Worm (Caenorhabditis elegans) whole organism, late embryonic: ENCODE results near the gene R08D7.4.
"Not testable (repeated sequence)": the region's sequence is repeated elsewhere in the genome, so short reads cannot be mapped to it uniquely, and the experiment has no call there.

Experiments used
- C38D4.7 ChIP-seq: fragments of 200-800 bp; sonication (Bioruptor generic); optimal IDR thresholded peaks from 2 replicates; lab custom pipeline; 2018; ENCODE audit warnings: mild to moderate bottlenecking, missing genetic modification characterization, moderate library complexity, missing compliant biosample characterization
- T23F11.4 ChIP-seq: fragments of 200-800 bp; sonication (Bioruptor generic); optimal IDR thresholded peaks from 2 replicates; lab custom pipeline; 2018; ENCODE audit warnings: mild to moderate bottlenecking, missing genetic modification characterization, missing compliant biosample characterization
- Y22D7AL.16 ChIP-seq: sonication (generic microtip); optimal IDR thresholded peaks from 2 replicates; lab custom pipeline; 2016; ENCODE audit warnings: missing genetic modification characterization, missing compliant biosample characterization
- ahr-1 ChIP-seq: sonication (generic microtip); optimal IDR thresholded peaks from 2 replicates; lab custom pipeline; 2016; ENCODE audit warnings: missing genetic modification characterization, missing compliant biosample characterization
- ceh-18 ChIP-seq: sonication (generic microtip); optimal IDR thresholded peaks from 2 replicates; lab custom pipeline; 2016; ENCODE audit warnings: missing genetic modification characterization, missing compliant biosample characterization
- ceh-2 ChIP-seq: sonication (generic microtip); optimal IDR thresholded peaks from 2 replicates; lab custom pipeline; 2016; ENCODE audit warnings: missing genotype, missing genetic modification characterization, missing compliant biosample characterization
- ceh-31 ChIP-seq: sonication (generic microtip); optimal IDR thresholded peaks from 2 replicates; lab custom pipeline; 2016; ENCODE audit warnings: missing genetic modification characterization, missing compliant biosample characterization
- ceh-48 ChIP-seq: sonication (generic microtip); optimal IDR thresholded peaks from 2 replicates; lab custom pipeline; 2016; ENCODE audit warnings: missing genetic modification characterization, inconsistent platforms, missing compliant biosample characterization
- ceh-6 ChIP-seq: fragments of 200-800 bp; sonication (Bioruptor generic); optimal IDR thresholded peaks from 2 replicates; lab custom pipeline; 2018; ENCODE audit warnings: mild to moderate bottlenecking, missing genetic modification characterization, missing compliant biosample characterization
- ceh-9 ChIP-seq: sonication (generic microtip); optimal IDR thresholded peaks from 2 replicates; lab custom pipeline; 2016; ENCODE audit warnings: mild to moderate bottlenecking, missing genetic modification characterization, inconsistent platforms, missing compliant biosample characterization
- che-1 ChIP-seq: sonication (generic microtip); optimal IDR thresholded peaks from 2 replicates; lab custom pipeline; 2016; ENCODE audit warnings: mild to moderate bottlenecking, missing genetic modification characterization, missing compliant biosample characterization
- dve-1 ChIP-seq: sonication (generic microtip); optimal IDR thresholded peaks from 2 replicates; lab custom pipeline; 2017; ENCODE audit warnings: antibody characterized with exemption, mild to moderate bottlenecking, missing genetic modification characterization, missing compliant biosample characterization
- elt-2 ChIP-seq: sonication (generic microtip); optimal IDR thresholded peaks from 2 replicates; lab custom pipeline; 2016; ENCODE audit warnings: missing genetic modification reagents, missing genetic modification characterization, missing compliant biosample characterization
- ets-4 ChIP-seq: sonication (generic microtip); optimal IDR thresholded peaks from 2 replicates; lab custom pipeline; 2016; ENCODE audit warnings: missing genetic modification characterization, missing compliant biosample characterization
- fkh-10 ChIP-seq: fragments of 150-350 bp; optimal IDR thresholded peaks from 2 replicates; lab custom pipeline; 2014; ENCODE audit warnings: missing biosample characterization, missing genetic modification reagents, missing genetic modification characterization
- gmeb-2 ChIP-seq: sonication (generic microtip); optimal IDR thresholded peaks from 2 replicates; lab custom pipeline; 2016; ENCODE audit warnings: missing genetic modification characterization, inconsistent platforms, missing compliant biosample characterization
- hlh-13 ChIP-seq: fragments of 200-800 bp; sonication (Bioruptor generic); optimal IDR thresholded peaks from 2 replicates; lab custom pipeline; 2018; ENCODE audit warnings: mild to moderate bottlenecking, missing genetic modification characterization, missing compliant biosample characterization
- hlh-15 ChIP-seq: sonication (generic microtip); optimal IDR thresholded peaks from 2 replicates; lab custom pipeline; 2016; ENCODE audit warnings: missing genetic modification characterization, missing compliant biosample characterization
- mec-3 ChIP-seq: sonication (generic microtip); optimal IDR thresholded peaks from 2 replicates; lab custom pipeline; 2016; ENCODE audit warnings: borderline replicate concordance, missing genetic modification characterization, missing compliant biosample characterization
- nfya-1 ChIP-seq: sonication (generic microtip); optimal IDR thresholded peaks from 2 replicates; lab custom pipeline; 2017; ENCODE audit warnings: missing genetic modification characterization, mild to moderate bottlenecking, missing compliant biosample characterization, antibody characterized with exemption, moderate library complexity
- nhr-11 ChIP-seq: fragments of 150-350 bp; optimal IDR thresholded peaks from 2 replicates; lab custom pipeline; 2014; ENCODE audit warnings: missing biosample characterization, missing genetic modification characterization
- nhr-232 ChIP-seq: sonication (generic microtip); optimal IDR thresholded peaks from 2 replicates; lab custom pipeline; 2016; ENCODE audit warnings: missing genetic modification characterization, missing compliant biosample characterization
- npax-4 ChIP-seq: sonication (generic microtip); optimal IDR thresholded peaks from 2 replicates; lab custom pipeline; 2016; ENCODE audit warnings: missing genetic modification characterization, missing compliant biosample characterization
- ref-2 ChIP-seq: sonication (generic microtip); optimal IDR thresholded peaks from 2 replicates; lab custom pipeline; 2016; ENCODE audit warnings: missing genetic modification characterization, missing compliant biosample characterization
- sox-4 ChIP-seq: sonication (generic microtip); optimal IDR thresholded peaks from 2 replicates; lab custom pipeline; 2017; ENCODE audit warnings: mild to moderate bottlenecking, missing genetic modification characterization, inconsistent platforms, missing compliant biosample characterization
- syd-9 ChIP-seq: sonication (generic microtip); optimal IDR thresholded peaks from 2 replicates; lab custom pipeline; 2016; ENCODE audit warnings: mild to moderate bottlenecking, missing genetic modification characterization, moderate library complexity, missing compliant biosample characterization
- tbx-2 ChIP-seq: sonication (generic microtip); optimal IDR thresholded peaks from 2 replicates; lab custom pipeline; 2016; ENCODE audit warnings: missing genetic modification characterization, missing compliant biosample characterization
- unc-55 ChIP-seq: sonication (generic microtip); optimal IDR thresholded peaks from 2 replicates; lab custom pipeline; 2017; ENCODE audit warnings: missing biosample characterization, missing genetic modification reagents, missing genetic modification characterization
- ztf-16 ChIP-seq: sonication (generic microtip); optimal IDR thresholded peaks from 2 replicates; lab custom pipeline; 2017; ENCODE audit warnings: missing genetic modification characterization, missing compliant biosample characterization

Gene R08D7.4

DNA sequence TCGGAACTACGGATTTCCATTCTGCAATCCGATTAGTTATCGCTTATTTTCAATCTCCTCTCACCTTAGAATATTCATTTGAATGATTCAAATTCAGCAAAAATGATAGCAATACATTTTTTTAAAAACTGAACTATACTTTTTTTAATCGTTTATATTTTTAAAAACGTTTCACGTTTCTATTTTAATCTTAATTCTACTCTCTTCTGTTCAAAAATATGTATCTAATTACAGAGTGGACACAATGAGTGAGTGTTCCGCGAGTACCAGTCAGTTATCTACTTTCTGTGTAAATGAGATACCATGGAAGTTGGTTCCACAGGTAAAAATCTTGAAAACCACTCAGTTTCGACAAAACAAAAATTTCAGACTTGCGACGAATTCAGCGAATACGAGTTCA lies 30.9 kb downstream of the R08D7.4 start, which contains the start of the genes F59B2.15 and zif-1:
Gene F59B2.15, minus strand, starts transcription at position 101 of the 400 bp plus-strand sequence.
Gene zif-1, plus strand, starts transcription at position 235 of the 400 bp plus-strand sequence.
- TF ChIP-seq ztf-16 (tag; lab: Kevin White, UChicago) (no peak), elt-2 (tag; lab: Kevin White, UChicago) (no peak), C38D4.7 (GFP tag; lab: Kevin White, UChicago) (no peak), che-1 (no peak), hlh-15 (tag; lab: Kevin White, UChicago) (no peak)

DNA sequence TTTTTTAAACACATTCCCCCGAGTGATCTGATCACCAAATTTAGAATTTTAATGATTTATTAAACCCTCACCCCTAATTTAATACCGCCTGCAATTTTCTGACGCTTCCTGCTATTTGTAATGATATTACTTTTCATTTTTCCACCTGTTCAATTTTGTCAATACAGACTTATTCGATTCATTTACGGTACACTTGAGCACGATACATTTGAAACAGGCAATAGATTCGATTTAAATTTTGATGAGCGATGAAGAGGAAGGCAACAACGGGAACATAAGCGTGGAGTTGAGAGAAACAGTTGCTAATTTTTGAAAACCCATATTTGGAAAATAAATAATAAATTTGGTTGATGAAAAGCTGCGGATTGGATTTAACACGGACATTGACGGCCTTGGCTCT lies 33.0 kb downstream of the R08D7.4 start:
- no peak for TF ChIP-seq ets-4 (tag; lab: Kevin White, UChicago)
- no peak for TF ChIP-seq sox-4 (tag; lab: Kevin White, UChicago)
- TF ChIP-seq, all 69 proteins: peak for 0

DNA sequence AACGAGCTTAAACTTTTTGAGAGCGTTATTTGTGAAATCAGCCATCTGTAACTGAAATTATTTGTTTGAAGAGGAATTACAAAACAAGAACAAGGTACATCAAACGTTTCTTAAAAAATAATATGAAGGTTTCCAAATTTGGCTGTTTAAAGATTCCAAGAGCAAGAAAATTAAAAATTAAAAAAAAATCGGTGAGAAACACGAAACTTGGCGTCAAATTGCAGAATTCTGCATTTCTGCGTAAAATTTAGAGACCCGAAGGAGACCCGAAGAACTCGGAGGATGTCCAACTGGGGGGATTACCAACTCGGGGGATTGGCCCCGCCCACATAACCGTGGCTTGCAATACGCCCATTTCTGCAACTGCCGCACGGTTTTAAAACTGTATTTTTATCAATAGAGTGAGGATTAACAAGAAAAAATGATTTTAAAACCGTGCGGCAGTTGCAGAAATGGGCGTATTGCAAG lies 34.2 kb downstream of the R08D7.4 start, which contains the start of gene rab-6.1:
Gene rab-6.1, minus strand, starts transcription at position 51 of the 468 bp plus-strand sequence.
- not testable (repeated sequence) for TF ChIP-seq Y22D7AL.16, ceh-2, npax-4 (tag; lab: Kevin White, UChicago)
- TF ChIP-seq, all 69 proteins: peak for 0; not testable (repeated sequence) for 69

DNA sequence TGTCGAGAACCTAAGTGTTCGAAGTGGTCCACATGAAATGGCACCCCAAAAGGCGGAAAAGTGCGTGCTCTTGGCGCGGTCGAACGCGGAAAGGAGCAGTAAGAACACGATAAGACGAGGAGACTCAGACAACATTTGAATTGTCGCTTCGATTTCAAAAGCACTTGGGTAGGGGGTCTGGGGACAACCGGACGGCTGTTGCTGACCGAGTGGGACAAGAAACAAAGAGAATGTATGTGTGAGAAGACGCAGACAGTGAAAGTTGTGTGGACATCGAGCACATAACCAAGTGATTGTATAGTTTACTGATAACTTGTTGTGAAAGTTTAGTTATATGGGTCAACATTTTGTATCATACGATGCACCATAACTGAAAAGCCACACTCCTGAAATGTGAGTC lies 35.5 kb downstream of the R08D7.4 start:
- TF ChIP-seq ceh-18 (tag; lab: Kevin White, UChicago): peak; percentile 25
- peak; percentile 46 for TF ChIP-seq tbx-2 (tag; lab: Kevin White, UChicago)
- TF ChIP-seq unc-55 (GFP tag; lab: Kevin White, UChicago): peak; percentile 85
- TF ChIP-seq ztf-16 (tag; lab: Kevin White, UChicago): no peak
- TF ChIP-seq C38D4.7 (GFP tag; lab: Kevin White, UChicago): no peak
- TF ChIP-seq dve-1 (tag; lab: Kevin White, UChicago): peak; percentile 8
- peak; percentile 39 for TF ChIP-seq elt-2 (tag; lab: Kevin White, UChicago)
- TF ChIP-seq T23F11.4 (GFP tag; lab: Kevin White, UChicago): peak; percentile 28
- TF ChIP-seq nhr-11: no peak
- TF ChIP-seq ref-2 (tag; lab: Kevin White, UChicago): peak; percentile 15
- TF ChIP-seq syd-9 (tag; lab: Kevin White, UChicago): peak; percentile 87
- no peak for TF ChIP-seq gmeb-2

DNA sequence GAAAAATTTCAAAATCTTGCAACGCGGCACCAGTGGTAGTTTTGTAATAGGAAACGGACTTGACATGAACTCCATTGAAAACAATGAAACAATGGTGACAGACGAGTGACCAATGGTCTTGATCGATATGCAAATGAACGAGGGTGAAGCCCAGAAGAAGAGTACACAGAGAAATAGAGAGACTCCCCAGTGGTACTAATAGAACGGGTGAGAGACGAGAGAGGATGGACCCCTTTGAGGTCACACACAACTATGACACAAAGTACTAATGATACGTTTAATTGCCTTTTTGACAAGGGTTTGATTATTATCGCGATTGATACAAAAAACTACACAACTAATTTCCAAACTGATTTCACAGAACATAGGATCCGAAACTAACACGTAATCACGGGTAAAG lies 38.4 kb downstream of the R08D7.4 start, which contains the start of gene F59B2.8:
Gene F59B2.8, minus strand, starts transcription at position 151 of the 400 bp plus-strand sequence.
- TF ChIP-seq T23F11.4 (GFP tag; lab: Kevin White, UChicago) (no peak), ahr-1 (tag; lab: Kevin White, UChicago) (no peak), syd-9 (tag; lab: Kevin White, UChicago) (no peak), unc-55 (GFP tag; lab: Kevin White, UChicago) (peak; percentile 59), nfya-1 (tag; lab: Kevin White, UChicago) (peak; percentile 27), nhr-11 (no peak), ceh-31 (tag; lab: Kevin White, UChicago) (peak; percentile 39)
- TF ChIP-seq, all 69 proteins: peak for 3

DNA sequence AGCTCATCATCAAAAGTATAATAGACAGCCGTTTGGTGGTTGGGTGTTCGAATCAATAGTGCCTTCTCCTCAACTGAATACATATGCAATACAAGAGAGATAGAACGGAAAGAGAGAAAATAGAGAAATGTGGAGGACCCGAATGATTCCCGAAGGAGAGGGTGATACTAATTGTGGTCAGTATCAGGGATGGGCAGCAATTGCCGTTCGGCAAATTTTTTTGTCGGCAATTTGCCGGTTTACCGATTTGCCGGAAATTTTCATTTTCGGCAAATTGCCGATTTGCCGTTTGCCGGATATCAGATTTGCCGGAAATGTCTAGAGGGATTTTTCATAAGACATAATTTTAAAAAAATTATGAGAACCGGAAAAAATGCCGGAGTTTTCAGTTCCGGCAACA lies 40.6 kb downstream of the R08D7.4 start, which contains the start of gene F59B2.9:
Gene F59B2.9, minus strand, starts transcription at position 101 of the 400 bp plus-strand sequence.
- TF ChIP-seq nhr-232 (tag; lab: Kevin White, UChicago) (no peak), npax-4 (tag; lab: Kevin White, UChicago) (no peak), fkh-10 (GFP tag; lab: Kevin White, UChicago) (no peak), ceh-48 (tag; lab: Kevin White, UChicago) (peak; percentile 9)

DNA sequence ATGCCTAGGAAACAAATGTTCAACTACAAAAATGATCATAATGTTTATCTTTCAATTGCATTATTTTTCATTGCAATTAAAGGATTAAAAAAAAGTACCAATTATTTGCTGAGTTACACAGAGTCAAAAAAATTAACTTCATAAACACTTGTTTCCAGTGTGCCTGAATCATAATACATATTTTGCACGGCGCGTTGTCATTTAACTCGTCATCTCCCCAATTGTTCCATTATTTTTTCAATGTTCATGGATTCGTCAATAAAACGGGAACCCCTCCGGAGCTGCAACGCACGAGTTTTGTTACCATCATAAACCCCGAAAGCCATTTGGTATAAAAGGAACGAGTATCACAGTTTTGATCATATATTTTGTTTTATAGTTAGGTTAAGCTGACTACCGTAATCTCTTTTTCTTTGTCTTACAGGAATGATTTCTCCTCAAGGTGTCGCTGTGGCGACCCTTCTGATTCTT lies 45.5 kb downstream of the R08D7.4 start, which contains the start of gene F59B2.12:
Gene F59B2.12, plus strand, starts transcription at position 421 of the 471 bp plus-strand sequence.
- TF ChIP-seq ceh-9 (tag; lab: Kevin White, UChicago) (no peak), mec-3 (tag; lab: Kevin White, UChicago) (no peak), ceh-6 (GFP tag; lab: Kevin White, UChicago) (no peak), hlh-13 (GFP tag; lab: Kevin White, UChicago) (no peak)
